Worm (Caenorhabditis elegans): ENCODE measurements around the gene eef-1A.2.

DNA sequence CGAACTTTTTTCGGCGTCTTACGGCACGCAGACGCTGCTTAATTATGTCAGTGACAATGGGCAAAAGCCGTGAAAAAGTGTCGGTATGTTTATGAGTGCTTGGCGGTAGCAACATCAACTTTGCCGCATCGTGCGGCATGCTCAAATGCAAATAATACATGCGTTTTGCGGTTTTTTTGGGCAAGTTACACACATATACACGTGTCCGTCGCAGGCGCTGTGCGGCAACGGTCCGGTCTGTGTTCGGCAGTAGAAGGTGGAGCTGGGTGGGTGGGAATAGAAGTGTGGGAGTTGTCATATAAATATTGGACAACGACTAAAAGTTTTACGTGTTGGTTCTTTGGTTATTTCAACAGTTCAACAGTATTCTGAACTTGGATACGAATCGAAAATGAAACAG is 18.8 kb downstream of the eef-1A.2 start, which contains the start of gene idpp-11:
- no peak for TF ChIP-seq ceh-88 (GFP tag; IDR thresholded peaks at IDR 0.05)
- TF ChIP-seq ceh-90 (tag; optimal IDR thresholded peaks at IDR 0.05) = no peak
- TF ChIP-seq mab-9 (GFP tag; IDR thresholded peaks at IDR 0.05) = no peak
- no peak for TF ChIP-seq unc-62 (GFP tag; optimal IDR thresholded peaks at IDR 0.05)
- TF ChIP-seq tlp-1 (tag; optimal IDR thresholded peaks at IDR 0.05) = no peak
- no peak for TF ChIP-seq aly-2 (tag; optimal IDR thresholded peaks at IDR 0.05)
- TF ChIP-seq ztf-11 (tag; optimal IDR thresholded peaks at IDR 0.05) = no peak
- TF ChIP-seq ceh-82 (tag; optimal IDR thresholded peaks at IDR 0.05) = no peak
- no peak for TF ChIP-seq snpc-4 (tag; optimal IDR thresholded peaks at IDR 0.05)
- TF ChIP-seq nhr-237 (tag; optimal IDR thresholded peaks at IDR 0.05) = no peak

All from whole organism, L1 larva.